Worm (Caenorhabditis elegans): ENCODE results near the gene srx-58.

The srx-58 gene

ce11 chrV:15397139-15397538 is 44.7 kb downstream of the srx-58 start (continued):
- peak; percentile 12 for TF ChIP-seq B0261.1 (tag; optimal IDR thresholded peaks at IDR 0.05)
- TF ChIP-seq lsy-27 (tag; optimal IDR thresholded peaks at IDR 0.05; ENCODE audit: borderline replicate concordance, insufficient read depth), result no peak
- TF ChIP-seq bed-2 (GFP tag; IDR thresholded peaks at IDR 0.05), result no peak
- TF ChIP-seq ceh-79 (tag; optimal IDR thresholded peaks at IDR 0.05), result no peak
- peak; percentile 37 for TF ChIP-seq him-1 (tag; optimal IDR thresholded peaks at IDR 0.05)
- no peak for TF ChIP-seq rpc-1 (optimal IDR thresholded peaks at IDR 0.05)
- TF ChIP-seq rpc-1 (tag; optimal IDR thresholded peaks at IDR 0.05), result peak; percentile 10
- peak; percentile 21; the same call in 1 of the 2 replicates for TF ChIP-seq Y79H2A.3 (GFP tag; conservative IDR thresholded peaks at IDR 0.05)
- TF ChIP-seq C17E4.6 (GFP tag; IDR thresholded peaks at IDR 0.05), result 0 out of 2 replicates have a peak, but pooled peaks have one; percentile 12
- TF ChIP-seq aptf-3 (GFP tag; IDR thresholded peaks at IDR 0.05), result no peak
- TF ChIP-seq fkh-3 (tag; optimal IDR thresholded peaks at IDR 0.05), result no peak
- TF ChIP-seq sdz-38 (tag; optimal IDR thresholded peaks at IDR 0.05), result no peak
- no peak for TF ChIP-seq ztf-28 (GFP tag; IDR thresholded peaks at IDR 0.05)
- TF ChIP-seq cebp-2 (GFP tag; IDR thresholded peaks at IDR 0.05), result no peak
- peak; percentile 17 for TF ChIP-seq F10E7.11 (tag; optimal IDR thresholded peaks at IDR 0.05)
- peak; percentile 37 for TF ChIP-seq lsl-1 (GFP tag; optimal IDR thresholded peaks at IDR 0.05)
- no peak for TF ChIP-seq ets-4 (GFP tag; optimal IDR thresholded peaks at IDR 0.05)
- peak; percentile 34 for TF ChIP-seq snpc-1.1 (tag; optimal IDR thresholded peaks at IDR 0.05; ENCODE audit: insufficient read depth)
- TF ChIP-seq ztf-25 (GFP tag; IDR thresholded peaks at IDR 0.05), result no peak
- no peak for TF ChIP-seq lag-1 (GFP tag; IDR thresholded peaks at IDR 0.05)
- no peak for TF ChIP-seq zim-3 (tag; optimal IDR thresholded peaks at IDR 0.05)
- no peak for TF ChIP-seq ztf-26 (tag; optimal IDR thresholded peaks at IDR 0.05)
- peak; percentile 34; the same call in 1 of the 2 replicates for TF ChIP-seq madf-8 (GFP tag; conservative IDR thresholded peaks at IDR 0.05)
- TF ChIP-seq D2030.7 (GFP tag; IDR thresholded peaks at IDR 0.05), result 0 out of 2 replicates have a peak, but pooled peaks have one; percentile 10
- TF ChIP-seq Y53G8AR.9 (GFP tag; conservative IDR thresholded peaks at IDR 0.05), result peak; percentile 75
- TF ChIP-seq F22D6.2 (tag; optimal IDR thresholded peaks at IDR 0.05), result no peak
- peak; percentile 76 for TF ChIP-seq attf-6 (GFP tag; IDR thresholded peaks at IDR 0.05)
- TF ChIP-seq gei-17 (GFP tag; optimal IDR thresholded peaks at IDR 0.05), result no peak
- TF ChIP-seq nhr-120 (GFP tag; IDR thresholded peaks at IDR 0.05), result no peak
- TF ChIP-seq nhr-179 (tag; optimal IDR thresholded peaks at IDR 0.05), result no peak
- no peak for TF ChIP-seq aptf-2 (GFP tag; conservative IDR thresholded peaks at IDR 0.05)
- no peak for TF ChIP-seq repo-1 (tag; optimal IDR thresholded peaks at IDR 0.05)
- no peak for TF ChIP-seq hlh-26 (GFP tag; conservative IDR thresholded peaks at IDR 0.05)
- no peak for TF ChIP-seq let-526 (GFP tag; IDR thresholded peaks at IDR 0.05)
- TF ChIP-seq K11D2.4 (GFP tag; IDR thresholded peaks at IDR 0.05), result no peak
- TF ChIP-seq lir-1 (GFP tag; conservative IDR thresholded peaks at IDR 0.05), result no peak
- no peak for TF ChIP-seq ceh-58 (GFP tag; IDR thresholded peaks at IDR 0.05)
- peak; percentile 63 for TF ChIP-seq tlf-1 (GFP tag; optimal IDR thresholded peaks at IDR 0.05)
- no peak for TF ChIP-seq nfya-2 (GFP tag; IDR thresholded peaks at IDR 0.05)
- peak in 1 of 3 experiments; percentile 2 for TF ChIP-seq lin-35 (GFP tag; optimal IDR thresholded peaks at IDR 0.05)
- TF ChIP-seq Y56A3A.18 (GFP tag; IDR thresholded peaks at IDR 0.05), result no peak
- TF ChIP-seq F52B5.7 (tag; optimal IDR thresholded peaks at IDR 0.05), result no peak
- no peak for TF ChIP-seq B0019.2 (GFP tag; conservative IDR thresholded peaks at IDR 0.05)
- TF ChIP-seq attf-5 (GFP tag; optimal IDR thresholded peaks at IDR 0.05), result no peak
- TF ChIP-seq lin-26 (GFP tag; IDR thresholded peaks at IDR 0.05), result peak; percentile 50; the same call in 1 of the 2 replicates
- no peak for TF ChIP-seq K12H6.12 (tag; optimal IDR thresholded peaks at IDR 0.05)
- TF ChIP-seq ceh-27 (GFP tag; optimal IDR thresholded peaks at IDR 0.05), result no peak
- TF ChIP-seq mcd-1 (GFP tag; IDR thresholded peaks at IDR 0.05), result no peak
- TF ChIP-seq Y53F4B.3 (GFP tag; IDR thresholded peaks at IDR 0.05), result no peak
- no peak for TF ChIP-seq attf-3 (GFP tag; conservative IDR thresholded peaks at IDR 0.05)

Data from whole organism, young adult.